Worm (Caenorhabditis elegans): Measurements from ENCODE around the gene C07A12.2.

- no peak for TF ChIP-seq mep-1 (tag; optimal IDR thresholded peaks at IDR 0.05)
- no peak for TF ChIP-seq nhr-28 (tag; optimal IDR thresholded peaks at IDR 0.05)
- no peak for TF ChIP-seq fos-1 (tag; optimal IDR thresholded peaks at IDR 0.05)
- no peak for TF ChIP-seq skn-1 (tag; optimal IDR thresholded peaks at IDR 0.05)
- no peak for TF ChIP-seq hlh-4 (tag; optimal IDR thresholded peaks at IDR 0.05)
- no peak for TF ChIP-seq nhr-77 (tag; optimal IDR thresholded peaks at IDR 0.05)
Measured at ce11 chrX:4561863-4562262, 17.2 kb downstream of the C07A12.2 start, which contains the start of gene C05E11.6.
